Fruit fly (Drosophila melanogaster) whole organism, embryonic: Measurements from ENCODE around the gene drl.
A peak's percentile ranks its signal among the peaks of the same experiment; 100 is the strongest.

Experiments
- CG10431 ChIP-seq: fragments of 200-800 bp; sonication (Bioruptor generic); optimal IDR thresholded peaks from 3 replicates; lab custom pipeline; 2018; ENCODE audit warnings: missing biosample characterization, mild to moderate bottlenecking, missing genetic modification characterization
- CG12744 ChIP-seq: fragments of 200-800 bp; sonication (Bioruptor generic); optimal IDR thresholded peaks from 2 replicates; lab custom pipeline; 2016; ENCODE audit warnings: missing biosample characterization, missing genetic modification characterization
- CG12769 ChIP-seq: fragments of 200-800 bp; sonication (Bioruptor generic); optimal IDR thresholded peaks from 2 replicates; lab custom pipeline; 2019; ENCODE audit warnings: missing biosample characterization, mild to moderate bottlenecking, missing genetic modification characterization, moderate library complexity
- CG13296 ChIP-seq: fragments of 200-800 bp; sonication (Bioruptor generic); optimal IDR thresholded peaks from 3 replicates; lab custom pipeline; 2018; ENCODE audit warnings: missing biosample characterization, mild to moderate bottlenecking, missing genetic modification characterization
- CG13424 ChIP-seq: fragments of 200-800 bp; sonication (Bioruptor generic); optimal IDR thresholded peaks from 2 replicates; lab custom pipeline; 2019; ENCODE audit warnings: missing biosample characterization, mild to moderate bottlenecking, missing genetic modification characterization, moderate library complexity
- CG13894 ChIP-seq: fragments of 200-800 bp; sonication (Bioruptor generic); optimal IDR thresholded peaks from 3 replicates; lab custom pipeline; 2018; ENCODE audit warnings: missing biosample characterization, mild to moderate bottlenecking, missing genetic modification characterization, moderate library complexity
- CG14014 ChIP-seq: fragments of 200-800 bp; sonication (Bioruptor generic); IDR thresholded peaks from 2 replicates; pipeline ENCODE4 v1.3.6; 2022; ENCODE audit warnings: missing biosample characterization, missing genetic modification characterization
- CG14860 ChIP-seq: fragments of 200-800 bp; sonication (Bioruptor generic); IDR thresholded peaks from 3 replicates; pipeline ENCODE4 v1.3.6; 2022; ENCODE audit warnings: missing biosample characterization, missing genetic modification characterization; ENCODE audit not compliant: partially characterized antibody
- CG15601 ChIP-seq: fragments of 200-800 bp; sonication (Bioruptor generic); optimal IDR thresholded peaks from 3 replicates; lab custom pipeline; 2019; ENCODE audit warnings: missing biosample characterization, mild to moderate bottlenecking, missing genetic modification characterization, moderate library complexity
- CG1603 ChIP-seq: fragments of 200-800 bp; sonication (Bioruptor generic); optimal IDR thresholded peaks from 2 replicates; lab custom pipeline; 2019; ENCODE audit warnings: missing biosample characterization, mild to moderate bottlenecking, missing genetic modification characterization, moderate library complexity
- CG16813 ChIP-seq: fragments of 200-800 bp; sonication (Bioruptor generic); IDR thresholded peaks from 3 replicates; pipeline ENCODE4 v1.3.6; 2022; ENCODE audit warnings: missing biosample characterization, missing genetic modification characterization; ENCODE audit not compliant: partially characterized antibody
- CG17328 ChIP-seq: fragments of 200-800 bp; sonication (Bioruptor generic); IDR thresholded peaks from 2 replicates; pipeline ENCODE4 v1.3.6; 2022; ENCODE audit warnings: missing biosample characterization, missing genetic modification characterization
- CG17612 ChIP-seq: fragments of 200-800 bp; sonication (Bioruptor generic); IDR thresholded peaks from 2 replicates; pipeline ENCODE4 v1.3.6; 2022; ENCODE audit warnings: missing biosample characterization, missing genetic modification characterization
- CG18011 ChIP-seq: fragments of 200-800 bp; sonication (Bioruptor generic); optimal IDR thresholded peaks from 2 replicates; lab custom pipeline; 2017; ENCODE audit warnings: missing biosample characterization, missing genetic modification characterization, mild to moderate bottlenecking, moderate library complexity, missing genotype
- CG2712 ChIP-seq: fragments of 200-800 bp; optimal IDR thresholded peaks from 3 replicates; lab custom pipeline; 2019; ENCODE audit warnings: missing biosample characterization, mild to moderate bottlenecking, missing genetic modification characterization, moderate library complexity
- CG2875 ChIP-seq: fragments of 200-800 bp; sonication (Bioruptor generic); optimal IDR thresholded peaks from 2 replicates; lab custom pipeline; 2017; ENCODE audit warnings: missing biosample characterization, mild to moderate bottlenecking, missing genetic modification characterization, missing genetic modification reagents
- CG3163 ChIP-seq: fragments of 200-800 bp; sonication (Bioruptor generic); optimal IDR thresholded peaks from 3 replicates; lab custom pipeline; 2016; ENCODE audit warnings: missing biosample characterization, missing genetic modification characterization
- CG33557 ChIP-seq: fragments of 200-800 bp; sonication (Bioruptor generic); optimal IDR thresholded peaks from 2 replicates; lab custom pipeline; 2019; ENCODE audit warnings: missing biosample characterization, mild to moderate bottlenecking, missing genetic modification characterization, moderate library complexity
- CG3407 ChIP-seq: fragments of 200-800 bp; sonication (Bioruptor generic); optimal IDR thresholded peaks from 2 replicates; lab custom pipeline; 2018; ENCODE audit warnings: missing biosample characterization, mild to moderate bottlenecking, missing genetic modification characterization
- CG34376 ChIP-seq: fragments of 200-800 bp; sonication (Bioruptor generic); optimal IDR thresholded peaks from 2 replicates; lab custom pipeline; 2018; ENCODE audit warnings: missing biosample characterization, mild to moderate bottlenecking, missing genetic modification characterization
- CG3726 ChIP-seq: fragments of 200-800 bp; sonication (Bioruptor generic); IDR thresholded peaks from 3 replicates; pipeline ENCODE4, ENCODE4 v1.3.6; 2022; ENCODE audit warnings: missing biosample characterization, missing genetic modification characterization
- CG4617 ChIP-seq: fragments of 200-800 bp; sonication (Bioruptor generic); optimal IDR thresholded peaks from 3 replicates; lab custom pipeline; 2016; ENCODE audit warnings: missing biosample characterization, missing genetic modification characterization, borderline replicate concordance
- CG5180 ChIP-seq: fragments of 200-800 bp; sonication (Bioruptor generic); optimal IDR thresholded peaks from 3 replicates; lab custom pipeline; 2017; ENCODE audit warnings: missing biosample characterization, missing genetic modification characterization, mild to moderate bottlenecking, moderate library complexity, missing genetic modification reagents
- CG7556 ChIP-seq: fragments of 200-800 bp; sonication (Bioruptor generic); optimal IDR thresholded peaks from 2 replicates; lab custom pipeline; 2017; ENCODE audit warnings: missing biosample characterization, mild to moderate bottlenecking, missing genetic modification characterization
- CG7839 ChIP-seq: fragments of 200-800 bp; sonication (Bioruptor generic); optimal IDR thresholded peaks from 3 replicates; lab custom pipeline; 2018; ENCODE audit warnings: missing biosample characterization, mild to moderate bottlenecking, missing genetic modification characterization, moderate library complexity
- CG9727 ChIP-seq: fragments of 200-800 bp; sonication (Bioruptor generic); optimal IDR thresholded peaks from 3 replicates; lab custom pipeline; 2017; ENCODE audit warnings: missing biosample characterization, mild to moderate bottlenecking, missing genetic modification characterization
- CG9817 ChIP-seq: fragments of 200-800 bp; sonication (Bioruptor generic); optimal IDR thresholded peaks from 2 replicates; lab custom pipeline; 2018; ENCODE audit warnings: missing biosample characterization, mild to moderate bottlenecking, missing genetic modification characterization, moderate library complexity
- CTCF ChIP-seq: fragments of 200-800 bp; sonication (Bioruptor generic); optimal IDR thresholded peaks from 2 replicates; lab custom pipeline; 2017; ENCODE audit warnings: missing biosample characterization, mild to moderate bottlenecking, missing genetic modification characterization, moderate library complexity
- Eip74EF ChIP-seq, 2 experiments: fragments of 200-800 bp in 1 of 2; fragments of >200 bp in 1 of 2; sonication (Bioruptor generic) in 1 of 2; optimal IDR thresholded peaks; 2 replicates each; lab custom pipeline; 2017 to 2019; ENCODE audit warnings: missing biosample characterization in 2 of 2, missing genetic modification characterization in 2 of 2, mild to moderate bottlenecking in 1 of 2, moderate library complexity in 1 of 2
- Hr78 ChIP-seq, 2 experiments: fragments of 200-800 bp in 1 of 2; fragments of >200 bp in 1 of 2; sonication (Bioruptor generic) in 1 of 2; optimal IDR thresholded peaks; 2 replicates each; lab custom pipeline; 2017 to 2019; ENCODE audit warnings: missing biosample characterization in 2 of 2, missing genetic modification characterization in 2 of 2, mild to moderate bottlenecking in 1 of 2, moderate library complexity in 1 of 2
- Kr ChIP-seq: fragments of 200-800 bp; sonication (Bioruptor generic); optimal IDR thresholded peaks from 2 replicates; lab custom pipeline; 2017; ENCODE audit warnings: missing biosample characterization, mild to moderate bottlenecking, missing genetic modification characterization
- Scr ChIP-seq: fragments of 200-800 bp; sonication (Bioruptor generic); IDR thresholded peaks from 2 replicates; pipeline ENCODE4 v1.3.6; 2022; ENCODE audit warnings: missing biosample characterization, missing genetic modification characterization; ENCODE audit not compliant: partially characterized antibody
- TFAM ChIP-seq: fragments of 200-800 bp; sonication (Bioruptor generic); optimal IDR thresholded peaks from 2 replicates; lab custom pipeline; 2017; ENCODE audit warnings: missing biosample characterization, missing genetic modification characterization, inconsistent platforms
- ash1 ChIP-seq: fragments of 200-800 bp; sonication (Bioruptor generic); optimal IDR thresholded peaks from 2 replicates; lab custom pipeline; 2018; ENCODE audit warnings: missing biosample characterization, mild to moderate bottlenecking, missing genetic modification characterization
- az2 ChIP-seq: fragments of 200-800 bp; sonication (Bioruptor generic); optimal IDR thresholded peaks from 3 replicates; lab custom pipeline; 2016; ENCODE audit warnings: missing biosample characterization, missing genetic modification characterization
- disco-r ChIP-seq: fragments of 200-800 bp; sonication (Bioruptor generic); optimal IDR thresholded peaks from 2 replicates; lab custom pipeline; 2016; ENCODE audit warnings: missing biosample characterization, missing genetic modification characterization
- dm ChIP-seq: fragments of 200-800 bp; sonication (Bioruptor generic); optimal IDR thresholded peaks from 3 replicates; lab custom pipeline; 2016; ENCODE audit warnings: missing biosample characterization, missing genetic modification characterization
- eve ChIP-seq, 2 experiments: fragments of >200 bp; optimal IDR thresholded peaks; 2 replicates each; lab custom pipeline; 2017; ENCODE audit warnings: missing biosample characterization in 2 of 2, missing genetic modification characterization in 2 of 2
- fd64A ChIP-seq: fragments of 200-800 bp; sonication (Bioruptor generic); optimal IDR thresholded peaks from 3 replicates; lab custom pipeline; 2018; ENCODE audit warnings: missing biosample characterization, mild to moderate bottlenecking, missing genetic modification characterization
- gsb-n ChIP-seq: fragments of 200-800 bp; sonication (Bioruptor generic); optimal IDR thresholded peaks from 3 replicates; lab custom pipeline; 2018; ENCODE audit warnings: missing biosample characterization, mild to moderate bottlenecking, missing genetic modification characterization
- lilli ChIP-seq: fragments of 200-800 bp; sonication (Bioruptor generic); optimal IDR thresholded peaks from 3 replicates; lab custom pipeline; 2016; ENCODE audit warnings: missing biosample characterization, missing genetic modification characterization
- repo ChIP-seq: fragments of 200-800 bp; sonication (Bioruptor generic); optimal IDR thresholded peaks from 2 replicates; lab custom pipeline; 2016; ENCODE audit warnings: missing biosample characterization, missing genetic modification characterization
- run ChIP-seq: fragments of 200-800 bp; sonication (Bioruptor generic); optimal IDR thresholded peaks from 3 replicates; lab custom pipeline; 2018; ENCODE audit warnings: missing biosample characterization, mild to moderate bottlenecking, missing genetic modification characterization
- sens-2 ChIP-seq: fragments of 200-800 bp; sonication (Bioruptor generic); IDR thresholded peaks from 2 replicates; pipeline ENCODE4 v1.3.6; 2022; ENCODE audit warnings: missing biosample characterization, missing genetic modification characterization
- so ChIP-seq: fragments of 200-800 bp; sonication (Bioruptor generic); IDR thresholded peaks from 3 replicates; pipeline ENCODE4 v1.3.6; 2022; ENCODE audit warnings: missing biosample characterization, missing genetic modification characterization
- tin ChIP-seq: fragments of 200-800 bp; sonication (Bioruptor generic); optimal IDR thresholded peaks from 3 replicates; lab custom pipeline; 2016; ENCODE audit warnings: missing biosample characterization, missing genetic modification characterization
- trem ChIP-seq: fragments of 200-800 bp; optimal IDR thresholded peaks from 3 replicates; lab custom pipeline; 2019; ENCODE audit warnings: missing biosample characterization, mild to moderate bottlenecking, missing genetic modification characterization, moderate library complexity
- vnd ChIP-seq: fragments of 200-800 bp; sonication (Bioruptor generic); IDR thresholded peaks from 3 replicates; pipeline ENCODE4 v1.3.6; 2022; ENCODE audit warnings: missing biosample characterization, missing genetic modification characterization; ENCODE audit not compliant: partially characterized antibody
- wek ChIP-seq: fragments of 200-800 bp; sonication (Bioruptor generic); optimal IDR thresholded peaks from 3 replicates; lab custom pipeline; 2018; ENCODE audit warnings: missing biosample characterization, mild to moderate bottlenecking, missing genetic modification characterization, moderate library complexity

The drl gene

DNA sequence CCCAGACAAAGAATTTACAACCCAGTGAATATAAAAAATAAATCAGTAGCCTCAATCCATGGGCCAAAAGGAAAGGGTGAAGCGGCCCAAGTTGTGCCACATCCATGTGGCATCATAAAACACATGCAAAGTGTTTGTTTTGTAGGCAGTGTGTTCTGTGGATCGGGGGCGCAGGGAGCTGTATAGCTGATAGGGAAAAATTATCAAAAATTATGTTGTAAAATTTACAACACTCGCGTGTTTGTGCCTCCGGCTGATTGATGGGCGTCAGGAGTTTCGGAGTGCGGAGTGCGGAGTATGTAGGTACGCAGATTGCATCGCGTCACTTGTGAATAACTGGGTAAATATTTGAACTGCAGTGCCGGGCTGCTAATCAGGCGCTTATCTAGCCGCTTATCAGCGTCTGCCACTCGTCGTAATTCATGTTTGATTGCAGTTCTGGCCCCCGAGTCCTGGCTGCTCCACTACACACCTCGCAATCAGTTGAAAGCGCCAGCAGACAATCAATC lies 1.7 kb downstream of the drl start (continued):
- TF ChIP-seq TFAM (GFP tag; lab: Kevin White, UChicago) (no peak), Scr (no peak), CG3163 (GFP tag; lab: Kevin White, UChicago) (no peak), CG12744 (GFP tag; lab: Kevin White, UChicago) (no peak), run (tag; lab: Kevin White, UChicago) (no peak), CG13296 (GFP tag; lab: Kevin White, UChicago) (peak; percentile 49), CG4617 (GFP tag; lab: Kevin White, UChicago) (no peak), CG17328 (GFP tag; lab: Robert Waterston, UW) (no peak), CTCF (GFP tag; lab: Kevin White, UChicago) (peak; percentile 54), lilli (no peak), disco-r (GFP tag; lab: Kevin White, UChicago) (no peak), CG14014 (GFP tag; lab: Robert Waterston, UW) (no peak), CG12769 (tag; lab: Kevin White, UChicago) (no peak), CG15601 (tag; lab: Kevin White, UChicago) (peak; percentile 73), vnd (GFP tag; lab: Robert Waterston, UW) (0 out of 3 replicates have a peak, but pooled peaks have one; percentile 9), CG9727 (GFP tag; lab: Kevin White, UChicago) (peak; percentile 45), CG3726 (GFP tag; lab: Robert Waterston, UW) (no peak), ash1 (GFP tag; lab: Kevin White, UChicago) (no peak), CG3407 (GFP tag; lab: Kevin White, UChicago) (peak; percentile 52), CG2712 (peak; percentile 62), sens-2 (GFP tag; lab: Robert Waterston, UW) (0 out of 2 replicates have a peak, but pooled peaks have one; percentile 33), repo (no peak), CG9817 (no peak), CG16813 (GFP tag; lab: Robert Waterston, UW) (no peak), fd64A (peak; percentile 74), Eip74EF (GFP tag; optimal IDR thresholded peaks at IDR 0.05; lab: Kevin White, UChicago) (peak in 1 of 2 experiments; percentile 36), eve (GFP tag; optimal IDR thresholded peaks at IDR 0.05; lab: Kevin White, UChicago) (no peak), CG7556 (GFP tag; lab: Kevin White, UChicago) (no peak), az2 (GFP tag; lab: Kevin White, UChicago) (no peak), CG7839 (tag; lab: Kevin White, UChicago) (peak; percentile 16), CG14860 (no peak), CG33557 (GFP tag; lab: Kevin White, UChicago) (peak; percentile 59), tin (no peak), dm (GFP tag; lab: Kevin White, UChicago) (no peak), CG17612 (GFP tag; lab: Robert Waterston, UW) (no peak), CG34376 (peak; percentile 8), CG2875 (GFP tag; lab: Kevin White, UChicago) (peak; percentile 14), trem (peak; percentile 41), so (GFP tag; lab: Robert Waterston, UW) (peak; percentile 9; the same call in 1 of the 3 replicates), CG5180 (GFP tag; lab: Kevin White, UChicago) (peak; percentile 64), Hr78 (GFP tag; optimal IDR thresholded peaks at IDR 0.05; lab: Kevin White, UChicago) (peak in 1 of 2 experiments; percentile 58), wek (GFP tag; lab: Kevin White, UChicago) (peak; percentile 44), Kr (peak; percentile 69), CG13894 (tag; lab: Kevin White, UChicago) (peak; percentile 21), gsb-n (tag; lab: Kevin White, UChicago) (no peak), CG10431 (GFP tag; lab: Kevin White, UChicago) (peak; percentile 18), CG1603 (peak; percentile 30), CG13424 (no peak), CG18011 (GFP tag; lab: Kevin White, UChicago) (no peak)
